Worm (Caenorhabditis elegans) whole organism, L4/young adult: ENCODE data around the gene B0244.9.

Experiments
- W03F9.2 ChIP-seq: fragments of 150-350 bp; optimal IDR thresholded peaks from 2 replicates; lab custom pipeline; 2014; ENCODE audit warnings: missing biosample characterization, missing genetic modification characterization
- dao-5 ChIP-seq: sonication (generic microtip); optimal IDR thresholded peaks from 2 replicates; lab custom pipeline; 2016; ENCODE audit warnings: missing genotype, missing genetic modification characterization, moderate library complexity, missing compliant biosample characterization

- TF ChIP-seq W03F9.2 (no peak), dao-5 (tag; lab: Kevin White, UChicago) (no peak)
Observed at ce11 chrIII:5757492-5758045, 26.7 kb upstream of the B0244.9 start.
